Fruit fly (Drosophila melanogaster) whole organism: Measurements from ENCODE around the gene CG31729.

ENCODE experiments used
- CG8478 ChIP-seq: fragments of >200 bp; optimal IDR thresholded peaks from 2 replicates; lab custom pipeline; 2018; ENCODE audit warnings: inconsistent platforms
- Dll ChIP-seq: fragments of >200 bp; optimal IDR thresholded peaks from 2 replicates; lab custom pipeline; 2017
- EcR ChIP-seq, 2 experiments: fragments of >200 bp; optimal IDR thresholded peaks; 2 replicates each; lab custom pipeline; 2017; ENCODE audit warnings: missing biosample characterization in 2 of 2, missing genetic modification characterization in 2 of 2, missing genetic modification reagents in 2 of 2
- pan ChIP-seq: fragments of >200 bp; optimal IDR thresholded peaks from 2 replicates; lab custom pipeline; 2017
- psq ChIP-seq: fragments of >200 bp; optimal IDR thresholded peaks from 2 replicates; lab custom pipeline; 2017
- usp ChIP-seq: fragments of >200 bp; optimal IDR thresholded peaks from 2 replicates; lab custom pipeline; 2017; ENCODE audit warnings: missing biosample characterization, missing genetic modification characterization, mixed read lengths

DNA sequence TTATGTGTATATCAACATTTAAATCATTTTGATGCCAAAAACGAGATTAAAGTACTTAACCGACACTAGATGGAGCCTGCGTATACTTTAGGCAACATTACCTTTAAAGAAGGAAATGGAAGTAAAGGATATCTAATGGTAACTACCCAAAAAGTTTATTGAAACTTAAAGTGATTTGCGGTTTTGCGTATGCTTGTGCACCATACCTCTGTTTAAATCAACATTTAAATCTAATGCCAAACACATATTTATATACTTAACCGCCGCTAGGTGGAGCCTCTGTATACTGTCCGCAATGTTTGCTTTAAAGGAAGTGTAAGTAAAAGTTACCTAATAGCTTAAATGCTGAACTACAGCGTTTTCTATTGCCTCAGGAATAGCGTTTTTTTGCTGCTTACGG lies 36.0 kb downstream of the CG31729 start:
- no peak for TF ChIP-seq psq (lab: Kevin White, UChicago)
- no peak for TF ChIP-seq pan (lab: Kevin White, UChicago)
- TF ChIP-seq CG8478 (lab: Kevin White, UChicago): no peak
- no peak for TF ChIP-seq usp (GFP tag; lab: Kevin White, UChicago)
- no peak for TF ChIP-seq Dll (lab: Kevin White, UChicago)
- TF ChIP-seq EcR (GFP tag; optimal IDR thresholded peaks at IDR 0.05; lab: Kevin White, UChicago): no peak
